Fruit fly (Drosophila melanogaster) whole organism, embryonic: ENCODE measurements around the gene Rad60.

Experiments
- B-H1 ChIP-seq: fragments of 200-800 bp; sonication (Bioruptor generic); IDR thresholded peaks from 3 replicates; pipeline ENCODE4 v1.3.6; 2022; ENCODE audit warnings: missing biosample characterization, missing genetic modification characterization
- CG1024 ChIP-seq: fragments of 200-800 bp; sonication (Bioruptor generic); IDR thresholded peaks from 2 replicates; pipeline ENCODE4 v1.3.6; 2022; ENCODE audit warnings: missing biosample characterization, missing genetic modification characterization
- CG10366 ChIP-seq: fragments of 200-800 bp; sonication (Bioruptor generic); IDR thresholded peaks from 2 replicates; pipeline ENCODE4 v1.3.6; 2022; ENCODE audit warnings: missing biosample characterization, missing genetic modification characterization
- CG10431 ChIP-seq: fragments of 200-800 bp; sonication (Bioruptor generic); optimal IDR thresholded peaks from 3 replicates; lab custom pipeline; 2018; ENCODE audit warnings: missing biosample characterization, mild to moderate bottlenecking, missing genetic modification characterization
- CG11247 ChIP-seq: fragments of 200-800 bp; sonication (Bioruptor generic); IDR thresholded peaks from 2 replicates; pipeline ENCODE4 v1.3.6; 2022; ENCODE audit warnings: missing biosample characterization, missing genetic modification characterization
- CG12155 ChIP-seq: fragments of 200-800 bp; sonication (Bioruptor generic); optimal IDR thresholded peaks from 3 replicates; lab custom pipeline; 2016; ENCODE audit warnings: missing biosample characterization, missing genetic modification characterization
- CG13624 ChIP-seq: fragments of 200-800 bp; sonication (Bioruptor generic); optimal IDR thresholded peaks from 2 replicates; lab custom pipeline; 2016; ENCODE audit warnings: missing biosample characterization, missing genetic modification characterization
- CG13775 ChIP-seq: fragments of 200-800 bp; sonication (Bioruptor generic); optimal IDR thresholded peaks from 3 replicates; lab custom pipeline; 2017; ENCODE audit warnings: missing biosample characterization, mild to moderate bottlenecking, missing genetic modification characterization
- CG14441 ChIP-seq: fragments of 200-800 bp; sonication (Bioruptor generic); IDR thresholded peaks from 2 replicates; pipeline ENCODE4 v1.3.6; 2022; ENCODE audit warnings: missing biosample characterization, missing genetic modification characterization
- CG14860 ChIP-seq: fragments of 200-800 bp; sonication (Bioruptor generic); IDR thresholded peaks from 3 replicates; pipeline ENCODE4 v1.3.6; 2022; ENCODE audit warnings: missing biosample characterization, missing genetic modification characterization; ENCODE audit not compliant: partially characterized antibody
- CG1603 ChIP-seq: fragments of 200-800 bp; sonication (Bioruptor generic); optimal IDR thresholded peaks from 2 replicates; lab custom pipeline; 2019; ENCODE audit warnings: missing biosample characterization, mild to moderate bottlenecking, missing genetic modification characterization, moderate library complexity
- CG16813 ChIP-seq: fragments of 200-800 bp; sonication (Bioruptor generic); IDR thresholded peaks from 3 replicates; pipeline ENCODE4 v1.3.6; 2022; ENCODE audit warnings: missing biosample characterization, missing genetic modification characterization; ENCODE audit not compliant: partially characterized antibody
- CG18764 ChIP-seq: fragments of 200-800 bp; sonication (Bioruptor generic); optimal IDR thresholded peaks from 3 replicates; lab custom pipeline; 2016; ENCODE audit warnings: missing biosample characterization, missing genetic modification characterization
- CG2199 ChIP-seq: fragments of 200-800 bp; sonication (Bioruptor generic); IDR thresholded peaks from 3 replicates; pipeline ENCODE4 v1.3.6; 2022; ENCODE audit warnings: missing biosample characterization, missing genetic modification characterization
- CG2202 ChIP-seq: fragments of 200-800 bp; sonication (Bioruptor generic); optimal IDR thresholded peaks from 2 replicates; lab custom pipeline; 2018; ENCODE audit warnings: missing biosample characterization, mild to moderate bottlenecking, missing genetic modification characterization
- CG33213 ChIP-seq: fragments of 200-800 bp; sonication (Bioruptor generic); optimal IDR thresholded peaks from 3 replicates; lab custom pipeline; 2016; ENCODE audit warnings: missing biosample characterization, missing genetic modification characterization
- CG3838 ChIP-seq: fragments of 200-800 bp; sonication (Bioruptor generic); optimal IDR thresholded peaks from 3 replicates; lab custom pipeline; 2016; ENCODE audit warnings: missing biosample characterization, missing genetic modification characterization
- CG4328 ChIP-seq: fragments of 200-800 bp; sonication (Bioruptor generic); optimal IDR thresholded peaks from 3 replicates; lab custom pipeline; 2017; ENCODE audit warnings: missing biosample characterization, missing genetic modification reagents, missing genetic modification characterization
- CG4424 ChIP-seq: fragments of 200-800 bp; sonication (Bioruptor generic); optimal IDR thresholded peaks from 3 replicates; lab custom pipeline; 2016; ENCODE audit warnings: missing biosample characterization, missing genetic modification characterization
- CG6272 ChIP-seq: fragments of 200-800 bp; sonication (Bioruptor generic); IDR thresholded peaks from 2 replicates; pipeline ENCODE4 v1.3.6; 2022; ENCODE audit warnings: missing biosample characterization, missing genetic modification characterization
- CG8388 ChIP-seq: fragments of 200-800 bp; sonication (Bioruptor generic); optimal IDR thresholded peaks from 2 replicates; lab custom pipeline; 2019; ENCODE audit warnings: missing biosample characterization, mild to moderate bottlenecking, missing genetic modification characterization, moderate library complexity
- CG9437 ChIP-seq: fragments of 200-800 bp; sonication (Bioruptor generic); optimal IDR thresholded peaks from 2 replicates; lab custom pipeline; 2018; ENCODE audit warnings: missing biosample characterization, mild to moderate bottlenecking, missing genetic modification characterization
- Dfd ChIP-seq, 2 experiments: fragments of >200 bp; optimal IDR thresholded peaks; 2 replicates each; lab custom pipeline; 2017; ENCODE audit warnings: missing biosample characterization in 2 of 2, missing genetic modification characterization in 2 of 2
- E2f1 ChIP-seq: fragments of 200-800 bp; sonication (Bioruptor generic); IDR thresholded peaks from 2 replicates; pipeline ENCODE4 v1.3.6; 2022; ENCODE audit warnings: missing biosample characterization, missing genetic modification characterization
- Ets65A ChIP-seq: fragments of 200-800 bp; sonication (Bioruptor generic); peaks from one replicate; lab custom pipeline; 2016; ENCODE audit warnings: missing biosample characterization, missing genetic modification characterization
- Gsc ChIP-seq: fragments of 200-800 bp; sonication (Bioruptor generic); IDR thresholded peaks from 2 replicates; pipeline ENCODE4 v1.3.6; 2022; ENCODE audit warnings: missing biosample characterization, missing genetic modification characterization
- Hsf ChIP-seq: fragments of 200-800 bp; sonication (Bioruptor generic); optimal IDR thresholded peaks from 3 replicates; lab custom pipeline; 2016; ENCODE audit warnings: missing biosample characterization, missing genetic modification characterization
- MBD-R2 ChIP-seq: fragments of 200-800 bp; sonication (Bioruptor generic); IDR thresholded peaks from 2 replicates; pipeline ENCODE4 v1.3.6; 2022; ENCODE audit warnings: missing biosample characterization, missing genetic modification characterization
- NFAT ChIP-seq: fragments of 200-800 bp; sonication (Bioruptor generic); IDR thresholded peaks from 2 replicates; pipeline ENCODE4 v1.3.6; 2022; ENCODE audit warnings: missing biosample characterization, missing genetic modification characterization
- Oaz ChIP-seq: fragments of 200-800 bp; sonication (Bioruptor generic); IDR thresholded peaks from 2 replicates; pipeline ENCODE4 v1.3.6; 2022; ENCODE audit warnings: missing biosample characterization, missing genetic modification characterization
- Poxn ChIP-seq: fragments of 200-800 bp; sonication (Bioruptor generic); IDR thresholded peaks from 2 replicates; pipeline ENCODE4 v1.3.6; 2022; ENCODE audit warnings: missing biosample characterization, missing genetic modification characterization
- Ssrp ChIP-seq: fragments of 200-800 bp; sonication (Bioruptor generic); optimal IDR thresholded peaks from 2 replicates; lab custom pipeline; 2018; ENCODE audit warnings: missing biosample characterization, mild to moderate bottlenecking, missing genetic modification characterization, moderate library complexity
- Trl ChIP-seq, 3 experiments: fragments of >200 bp in 2 of 3; fragments of 200-800 bp in 1 of 3; sonication (Bioruptor generic) in 1 of 3; optimal IDR thresholded peaks; 2 replicates in 1 of 3; 3 replicates in 2 of 3; lab custom pipeline; 2016 to 2017; ENCODE audit warnings: missing biosample characterization in 1 of 3, missing genetic modification characterization in 1 of 3
- cad ChIP-seq: fragments of >200 bp; optimal IDR thresholded peaks from 2 replicates; lab custom pipeline; 2017; ENCODE audit warnings: missing biosample characterization, missing genetic modification characterization
- cato ChIP-seq: fragments of 200-800 bp; sonication (Bioruptor generic); optimal IDR thresholded peaks from 2 replicates; lab custom pipeline; 2016; ENCODE audit warnings: missing biosample characterization, missing genetic modification characterization, borderline replicate concordance
- dmrt11E ChIP-seq: fragments of 200-800 bp; sonication (Bioruptor generic); optimal IDR thresholded peaks from 3 replicates; lab custom pipeline; 2018; ENCODE audit warnings: missing biosample characterization, mild to moderate bottlenecking, missing genetic modification characterization, moderate library complexity
- esg ChIP-seq: fragments of 200-800 bp; sonication (Bioruptor generic); conservative IDR thresholded peaks from 2 replicates; pipeline ENCODE4 v1.3.6; 2022; ENCODE audit warnings: missing biosample characterization, missing genetic modification characterization
- ham ChIP-seq: fragments of 200-800 bp; sonication (Bioruptor generic); IDR thresholded peaks from 2 replicates; pipeline ENCODE4 v1.3.6; 2022; ENCODE audit warnings: missing biosample characterization, missing genetic modification characterization
- hb ChIP-seq: fragments of 200-800 bp; sonication (Bioruptor generic); IDR thresholded peaks from 3 replicates; pipeline ENCODE4 v1.3.6; 2022; ENCODE audit warnings: missing biosample characterization, missing genetic modification characterization; ENCODE audit not compliant: partially characterized antibody
- lov ChIP-seq, 2 experiments: fragments of 200-800 bp in 1 of 2; fragments of >200 bp in 1 of 2; sonication (Bioruptor generic) in 1 of 2; IDR thresholded peaks in 1 of 2; optimal IDR thresholded peaks in 1 of 2; 2 replicates in 1 of 2; 3 replicates in 1 of 2; pipeline versions ENCODE4 v1.3.6 to Lab custom; 2017 to 2022; ENCODE audit warnings: missing biosample characterization in 1 of 2, missing genetic modification characterization in 1 of 2
- nerfin-2 ChIP-seq: fragments of 200-800 bp; sonication (Bioruptor generic); IDR thresholded peaks from 2 replicates; pipeline ENCODE4 v1.3.6; 2022; ENCODE audit warnings: missing biosample characterization, missing genetic modification characterization; ENCODE audit not compliant: partially characterized antibody
- oc ChIP-seq: fragments of 200-800 bp; sonication (Bioruptor generic); optimal IDR thresholded peaks from 2 replicates; lab custom pipeline; 2018; ENCODE audit warnings: missing biosample characterization, mild to moderate bottlenecking, missing genetic modification characterization, moderate library complexity
- pfk ChIP-seq: fragments of 200-800 bp; sonication (Bioruptor generic); optimal IDR thresholded peaks from 2 replicates; lab custom pipeline; 2018; ENCODE audit warnings: missing biosample characterization, mild to moderate bottlenecking, missing genetic modification characterization, moderate library complexity
- scrt ChIP-seq: fragments of 200-800 bp; sonication (Bioruptor generic); optimal IDR thresholded peaks from 2 replicates; lab custom pipeline; 2018; ENCODE audit warnings: missing biosample characterization, mild to moderate bottlenecking, missing genetic modification characterization, moderate library complexity
- seq ChIP-seq: fragments of 200-800 bp; sonication (Bioruptor generic); IDR thresholded peaks from 2 replicates; pipeline ENCODE4 v1.3.6; 2022; ENCODE audit warnings: missing biosample characterization, missing genetic modification characterization
- stc ChIP-seq: fragments of 200-800 bp; sonication (Bioruptor generic); IDR thresholded peaks from 2 replicates; pipeline ENCODE4 v1.3.6; 2022; ENCODE audit warnings: missing biosample characterization, missing genetic modification characterization
- stwl ChIP-seq: fragments of 200-800 bp; sonication (Bioruptor generic); optimal IDR thresholded peaks from 3 replicates; lab custom pipeline; 2018; ENCODE audit warnings: missing biosample characterization, mild to moderate bottlenecking, missing genetic modification characterization, moderate library complexity
- tll ChIP-seq, 2 experiments: fragments of 200-800 bp in 1 of 2; fragments of >200 bp in 1 of 2; sonication (Bioruptor generic) in 1 of 2; optimal IDR thresholded peaks; 2 replicates each; lab custom pipeline; 2017 to 2019; ENCODE audit warnings: missing biosample characterization in 2 of 2, missing genetic modification characterization in 2 of 2, mild to moderate bottlenecking in 1 of 2, moderate library complexity in 1 of 2
- wek ChIP-seq: fragments of 200-800 bp; sonication (Bioruptor generic); optimal IDR thresholded peaks from 3 replicates; lab custom pipeline; 2018; ENCODE audit warnings: missing biosample characterization, mild to moderate bottlenecking, missing genetic modification characterization, moderate library complexity

Gene Rad60

DNA sequence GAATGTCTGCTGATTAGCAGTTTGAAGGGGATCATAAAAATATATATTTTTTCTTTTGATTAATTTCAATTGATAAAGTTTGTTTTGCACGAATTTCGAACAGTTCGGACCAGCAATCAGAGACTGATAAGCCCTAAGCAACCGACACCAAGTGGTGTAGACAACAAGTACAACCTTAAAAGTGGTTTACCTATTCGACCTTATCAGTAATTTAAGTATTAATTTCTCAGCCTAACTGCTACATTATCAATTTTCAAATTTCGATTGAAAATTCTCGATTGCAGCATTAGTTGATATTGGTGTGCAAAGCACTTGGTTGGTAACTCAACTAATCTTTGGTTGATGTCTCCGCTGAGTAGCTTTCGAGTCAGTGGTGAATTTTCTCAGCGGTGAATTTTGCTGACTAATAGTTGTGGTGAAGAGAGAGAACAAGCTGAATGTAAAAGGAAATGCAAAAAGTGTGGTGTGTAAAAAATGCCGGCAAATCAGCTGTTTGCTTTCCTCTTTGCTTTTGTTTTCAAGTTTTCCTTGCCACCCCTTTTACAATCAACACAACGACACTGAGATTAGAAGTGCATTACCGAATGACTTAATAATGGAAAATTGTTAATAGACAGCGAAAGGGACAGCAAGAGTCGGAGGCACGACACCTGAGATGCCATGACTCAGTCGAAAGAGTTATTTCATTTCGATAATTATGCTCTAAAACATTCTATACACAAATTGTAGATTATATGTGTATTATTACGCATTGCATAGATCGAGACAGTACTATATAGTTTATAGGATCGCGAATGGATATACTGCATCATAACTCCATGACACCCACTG lies 36.5 kb downstream of the Rad60 start (continued):
- peak; percentile 4 for TF ChIP-seq CG13624 (GFP tag; lab: Kevin White, UChicago)
- no peak for TF ChIP-seq CG8388 (GFP tag; lab: Kevin White, UChicago)
- no peak for TF ChIP-seq CG18764
- no peak for TF ChIP-seq oc
- TF ChIP-seq CG9437 (GFP tag; lab: Kevin White, UChicago): no peak
- no peak for TF ChIP-seq CG2199
- TF ChIP-seq esg (GFP tag; lab: Robert Waterston, UW): no peak
- no peak for TF ChIP-seq cad (GFP tag; lab: Kevin White, UChicago)
- TF ChIP-seq CG10431 (GFP tag; lab: Kevin White, UChicago): no peak
- TF ChIP-seq stc: no peak
- no peak for TF ChIP-seq Poxn (GFP tag; lab: Robert Waterston, UW)
- no peak for TF ChIP-seq Oaz (GFP tag; lab: Robert Waterston, UW)
- TF ChIP-seq Hsf (GFP tag; lab: Kevin White, UChicago): no peak
- TF ChIP-seq hb: no peak
- TF ChIP-seq CG33213: peak; percentile 22
- TF ChIP-seq Ets65A (GFP tag; lab: Kevin White, UChicago): no peak
- no peak for TF ChIP-seq ham (GFP tag; lab: Robert Waterston, UW)
- TF ChIP-seq CG2202 (tag; lab: Kevin White, UChicago): no peak
- TF ChIP-seq NFAT (GFP tag; lab: Robert Waterston, UW): no peak
- TF ChIP-seq CG10366 (GFP tag; lab: Robert Waterston, UW): no peak
- TF ChIP-seq CG1024 (GFP tag; lab: Robert Waterston, UW): no peak
- TF ChIP-seq cato (GFP tag; lab: Kevin White, UChicago): no peak
- no peak for TF ChIP-seq dmrt11E
- no peak for TF ChIP-seq Ssrp
- TF ChIP-seq CG14441 (GFP tag; lab: Robert Waterston, UW): no peak
- no peak; the same call in 1 of the 2 replicates for TF ChIP-seq seq
- TF ChIP-seq Dfd (GFP tag; optimal IDR thresholded peaks at IDR 0.05; lab: Kevin White, UChicago): no peak
- TF ChIP-seq CG12155 (GFP tag; lab: Kevin White, UChicago): no peak
- TF ChIP-seq CG16813 (GFP tag; lab: Robert Waterston, UW): no peak
- TF ChIP-seq CG4424 (GFP tag; lab: Kevin White, UChicago): no peak
- no peak for TF ChIP-seq Gsc (GFP tag; lab: Robert Waterston, UW)
- TF ChIP-seq stwl (tag; lab: Kevin White, UChicago): peak; percentile 83
- TF ChIP-seq CG1603 (tag; lab: Kevin White, UChicago): peak; percentile 75
- TF ChIP-seq E2f1 (GFP tag; lab: Robert Waterston, UW): no peak
- no peak for TF ChIP-seq wek (GFP tag; lab: Kevin White, UChicago)
- no peak for TF ChIP-seq CG6272 (GFP tag; lab: Robert Waterston, UW)
- TF ChIP-seq CG4328: no peak
- no peak for TF ChIP-seq CG3838
- no peak for TF ChIP-seq CG14860
- peak; percentile 40 for TF ChIP-seq scrt (GFP tag; lab: Kevin White, UChicago)
- no peak for TF ChIP-seq B-H1 (GFP tag; lab: Robert Waterston, UW)
- TF ChIP-seq nerfin-2 (GFP tag; lab: Robert Waterston, UW): 0 out of 2 replicates have a peak, but pooled peaks have one; percentile 26
- TF ChIP-seq Trl (optimal IDR thresholded peaks at IDR 0.05; lab: Kevin White, UChicago): peak; percentile 14 to 24
- no peak for TF ChIP-seq Trl (GFP tag; optimal IDR thresholded peaks at IDR 0.05; lab: Kevin White, UChicago)
- TF ChIP-seq pfk (GFP tag; lab: Kevin White, UChicago): peak; percentile 20
- TF ChIP-seq CG11247: no peak
- no peak for TF ChIP-seq tll (GFP tag; optimal IDR thresholded peaks at IDR 0.05; lab: Kevin White, UChicago)
- no peak for TF ChIP-seq lov (optimal IDR thresholded peaks at IDR 0.05; lab: Kevin White, UChicago)
- no peak; the same call in 2 of the 3 replicates for TF ChIP-seq lov (GFP tag; IDR thresholded peaks at IDR 0.05; lab: Robert Waterston, UW)
- no peak for TF ChIP-seq CG13775 (GFP tag; lab: Kevin White, UChicago)
- TF ChIP-seq MBD-R2 (GFP tag; lab: Robert Waterston, UW): no peak
